Worm (Caenorhabditis elegans) whole organism, L4 larva: ENCODE results near the gene fbxo-11.2.

ENCODE experiments used
- F37D6.2 ChIP-seq: sonication (generic microtip); optimal IDR thresholded peaks from 2 replicates; lab custom pipeline; 2016; ENCODE audit warnings: mild to moderate bottlenecking, missing genetic modification characterization, missing compliant biosample characterization
- F44E2.7 ChIP-seq: fragments of 200-800 bp; sonication (Bioruptor generic); IDR thresholded peaks from 2 replicates; pipeline ENCODE4 v2.1.2; 2022; ENCODE audit warnings: missing genetic modification characterization, missing compliant biosample characterization
- F49E8.2 ChIP-seq: sonication (generic microtip); optimal IDR thresholded peaks from 2 replicates; lab custom pipeline; 2016; ENCODE audit warnings: missing compliant biosample characterization, mild to moderate bottlenecking, missing genetic modification characterization, borderline replicate concordance
- T20F7.1 ChIP-seq: fragments of 200-800 bp; sonication (Bioruptor generic); optimal IDR thresholded peaks from 2 replicates; lab custom pipeline; 2018; ENCODE audit warnings: mild to moderate bottlenecking, missing genetic modification characterization, missing compliant biosample characterization
- T26A8.4 ChIP-seq: fragments of 200-800 bp; sonication (Bioruptor generic); IDR thresholded peaks from 2 replicates; pipeline ENCODE4 v1.3.6; 2022; ENCODE audit warnings: missing genetic modification characterization, missing compliant biosample characterization
- Y105C5A.15 ChIP-seq: fragments of 200-800 bp; sonication (Bioruptor generic); IDR thresholded peaks from 2 replicates; pipeline ENCODE4 v1.3.6; 2022; ENCODE audit warnings: missing genetic modification characterization, missing compliant biosample characterization
- Y5F2A.4 ChIP-seq: fragments of 200-800 bp; sonication (Bioruptor generic); optimal IDR thresholded peaks from 2 replicates; lab custom pipeline; 2018; ENCODE audit warnings: mild to moderate bottlenecking, missing genetic modification characterization, missing compliant biosample characterization
- aha-1 ChIP-seq: fragments of 150-350 bp; peaks from one replicate; lab custom pipeline; 2014; ENCODE audit warnings: missing biosample characterization, missing genetic modification characterization
- ama-1 ChIP-seq: fragments of 150-350 bp; optimal IDR thresholded peaks from 2 replicates; lab custom pipeline; 2014; ENCODE audit warnings: inconsistent platforms, mixed read lengths
- attf-4 ChIP-seq: sonication (generic microtip); optimal IDR thresholded peaks from 3 replicates; lab custom pipeline; 2017; ENCODE audit warnings: missing biosample characterization, missing genetic modification characterization
- ceh-28 ChIP-seq: fragments of 150-350 bp; optimal IDR thresholded peaks from 2 replicates; lab custom pipeline; 2014; ENCODE audit warnings: missing biosample characterization, missing genetic modification reagents, missing genetic modification characterization
- ceh-32 ChIP-seq: sonication (generic microtip); optimal IDR thresholded peaks from 2 replicates; lab custom pipeline; 2016; ENCODE audit warnings: mild to moderate bottlenecking, missing genetic modification characterization, missing compliant biosample characterization; ENCODE audit not compliant: poor library complexity
- ceh-44 ChIP-seq: fragments of 200-800 bp; sonication (Bioruptor generic); IDR thresholded peaks from 2 replicates; pipeline ENCODE4 v1.3.6; 2022; ENCODE audit warnings: missing genetic modification reagents, missing genetic modification characterization, missing compliant biosample characterization
- ceh-62 ChIP-seq: sonication (generic microtip); optimal IDR thresholded peaks from 2 replicates; lab custom pipeline; 2017; ENCODE audit warnings: missing biosample characterization, missing genetic modification characterization
- ceh-82 ChIP-seq: sonication (generic microtip); optimal IDR thresholded peaks from 2 replicates; lab custom pipeline; 2017; ENCODE audit warnings: missing biosample characterization, missing genetic modification characterization
- ctbp-1 ChIP-seq: fragments of 200-800 bp; sonication (Bioruptor generic); IDR thresholded peaks from 2 replicates; pipeline ENCODE4 v1.3.6; 2022; ENCODE audit warnings: missing genetic modification reagents, missing genetic modification characterization, missing compliant biosample characterization
- daf-12 ChIP-seq: fragments of 150-350 bp; optimal IDR thresholded peaks from 2 replicates; lab custom pipeline; 2014; ENCODE audit warnings: missing biosample characterization, missing genetic modification reagents, missing genetic modification characterization
- daf-16 ChIP-seq, 3 experiments: sonication (generic microtip); optimal IDR thresholded peaks; 2 replicates each; lab custom pipeline; 2016 to 2017; ENCODE audit warnings: missing genetic modification characterization in 3 of 3, missing genetic modification reagents in 3 of 3, mild to moderate bottlenecking in 2 of 3, missing compliant biosample characterization in 2 of 3, missing biosample characterization in 1 of 3, moderate library complexity in 1 of 3
- daf-19 ChIP-seq: fragments of 200-800 bp; sonication (Bioruptor generic); conservative IDR thresholded peaks from 2 replicates; pipeline ENCODE4 v1.3.6; 2022; ENCODE audit warnings: missing genetic modification characterization, missing compliant biosample characterization
- daf-8 ChIP-seq: fragments of 200-800 bp; sonication (Bioruptor generic); IDR thresholded peaks from 2 replicates; pipeline ENCODE4 v1.3.6; 2022; ENCODE audit warnings: missing genetic modification characterization, missing compliant biosample characterization
- dpl-1 ChIP-seq: fragments of 150-350 bp; optimal IDR thresholded peaks from 2 replicates; lab custom pipeline; 2014; ENCODE audit warnings: missing biosample characterization, missing genetic modification reagents, missing genetic modification characterization
- dve-1 ChIP-seq: sonication (generic microtip); optimal IDR thresholded peaks from 2 replicates; lab custom pipeline; 2017; ENCODE audit warnings: antibody characterized with exemption, mild to moderate bottlenecking, missing genetic modification characterization, missing compliant biosample characterization; ENCODE audit not compliant: insufficient read depth
- egl-43 ChIP-seq: fragments of 200-800 bp; sonication (Bioruptor generic); IDR thresholded peaks from 2 replicates; pipeline ENCODE4 v1.3.6; 2022; ENCODE audit warnings: missing genetic modification reagents, missing genetic modification characterization, missing compliant biosample characterization
- fkh-10 ChIP-seq: fragments of 150-350 bp; optimal IDR thresholded peaks from 2 replicates; lab custom pipeline; 2014; ENCODE audit warnings: missing biosample characterization, missing genetic modification reagents, missing genetic modification characterization
- fos-1 ChIP-seq: fragments of 150-350 bp; optimal IDR thresholded peaks from 2 replicates; lab custom pipeline; 2014; ENCODE audit warnings: missing biosample characterization, missing genetic modification characterization
- hif-1 ChIP-seq, 2 experiments: sonication (generic microtip); optimal IDR thresholded peaks; 2 replicates each; lab custom pipeline; 2016 to 2017; ENCODE audit warnings: missing compliant biosample characterization in 2 of 2, missing genetic modification characterization in 2 of 2, missing genetic modification reagents in 2 of 2, missing genotype in 2 of 2, mild to moderate bottlenecking in 1 of 2
- lim-7 ChIP-seq: fragments of 200-800 bp; sonication (Bioruptor generic); IDR thresholded peaks from 2 replicates; pipeline ENCODE4 v1.3.6; 2022; ENCODE audit warnings: missing genetic modification characterization, missing compliant biosample characterization
- lin-15B ChIP-seq: fragments of 150-350 bp; sonication (generic microtip); optimal IDR thresholded peaks from 3 replicates; lab custom pipeline; 2014; ENCODE audit warnings: missing biosample characterization, missing genetic modification characterization
- lin-38 ChIP-seq: fragments of 200-800 bp; sonication (Bioruptor generic); IDR thresholded peaks from 2 replicates; pipeline ENCODE4 v1.3.6; 2022; ENCODE audit warnings: missing genetic modification reagents, missing genetic modification characterization, missing compliant biosample characterization
- lsy-2 ChIP-seq, 2 experiments: fragments of 150-350 bp in 1 of 2; sonication (generic microtip) in 1 of 2; optimal IDR thresholded peaks; 2 replicates each; lab custom pipeline; 2014 to 2017; ENCODE audit warnings: missing biosample characterization in 2 of 2, missing genetic modification characterization in 2 of 2
- madf-9 ChIP-seq: fragments of 200-800 bp; sonication (Bioruptor generic); conservative IDR thresholded peaks from 2 replicates; pipeline ENCODE4 v1.3.6; 2022; ENCODE audit warnings: missing genetic modification reagents, missing genetic modification characterization, missing compliant biosample characterization
- mdl-1 ChIP-seq, 2 experiments: fragments of 150-350 bp in 1 of 2; sonication (generic microtip) in 1 of 2; optimal IDR thresholded peaks; 2 replicates each; lab custom pipeline; 2014 to 2017; ENCODE audit warnings: missing biosample characterization in 2 of 2, missing genetic modification characterization in 2 of 2
- mdt-29 ChIP-seq: fragments of 200-800 bp; sonication (Bioruptor generic); IDR thresholded peaks from 2 replicates; pipeline ENCODE4 v1.3.6; 2022; ENCODE audit warnings: missing genetic modification reagents, missing genetic modification characterization, missing compliant biosample characterization
- mep-1 ChIP-seq: fragments of 150-350 bp; sonication (generic microtip); optimal IDR thresholded peaks from 3 replicates; lab custom pipeline; 2014; ENCODE audit warnings: missing biosample characterization, missing genetic modification characterization
- mes-2 ChIP-seq: sonication (generic microtip); optimal IDR thresholded peaks from 2 replicates; lab custom pipeline; 2016; ENCODE audit warnings: missing genotype, mild to moderate bottlenecking, missing genetic modification characterization, missing compliant biosample characterization; ENCODE audit not compliant: poor library complexity, severe bottlenecking
- mxl-3 ChIP-seq: fragments of 200-800 bp; sonication (Bioruptor generic); optimal IDR thresholded peaks from 2 replicates; lab custom pipeline; 2018; ENCODE audit warnings: mild to moderate bottlenecking, missing genetic modification characterization, missing compliant biosample characterization
- nhr-102 ChIP-seq: sonication (generic microtip); optimal IDR thresholded peaks from 2 replicates; lab custom pipeline; 2016; ENCODE audit warnings: mild to moderate bottlenecking, missing genetic modification characterization, moderate library complexity, missing compliant biosample characterization
- nhr-41 ChIP-seq: fragments of 200-800 bp; sonication (Bioruptor generic); IDR thresholded peaks from 2 replicates; pipeline ENCODE4 v1.3.6; 2022; ENCODE audit warnings: missing genetic modification reagents, missing genetic modification characterization, missing compliant biosample characterization
- nhr-76 ChIP-seq: fragments of 150-350 bp; optimal IDR thresholded peaks from 2 replicates; lab custom pipeline; 2014; ENCODE audit warnings: missing biosample characterization, missing genetic modification characterization
- pqm-1 ChIP-seq: sonication (generic microtip); optimal IDR thresholded peaks from 2 replicates; lab custom pipeline; 2017; ENCODE audit warnings: missing biosample characterization, missing genetic modification characterization
- rbr-2 ChIP-seq: sonication (generic microtip); optimal IDR thresholded peaks from 2 replicates; lab custom pipeline; 2016; ENCODE audit warnings: missing genotype, missing genetic modification characterization, missing compliant biosample characterization
- saeg-2 ChIP-seq: fragments of 200-800 bp; sonication (Bioruptor generic); IDR thresholded peaks from 2 replicates; pipeline ENCODE4 v1.3.6; 2022; ENCODE audit warnings: missing genetic modification reagents, missing genetic modification characterization, missing compliant biosample characterization
- sdz-12 ChIP-seq: fragments of 200-800 bp; sonication (Bioruptor generic); optimal IDR thresholded peaks from 2 replicates; lab custom pipeline; 2018; ENCODE audit warnings: mild to moderate bottlenecking, missing genetic modification characterization, missing compliant biosample characterization
- skn-1 ChIP-seq: fragments of 150-350 bp; optimal IDR thresholded peaks from 2 replicates; lab custom pipeline; 2014; ENCODE audit warnings: missing biosample characterization, missing genetic modification characterization
- unc-130 ChIP-seq: sonication (generic microtip); optimal IDR thresholded peaks from 2 replicates; lab custom pipeline; 2016; ENCODE audit warnings: missing genetic modification reagents, missing genetic modification characterization, missing compliant biosample characterization
- unc-39 ChIP-seq: sonication (generic microtip); optimal IDR thresholded peaks from 2 replicates; lab custom pipeline; 2017; ENCODE audit warnings: missing biosample characterization, missing genetic modification characterization
- unc-62 ChIP-seq, 3 experiments: fragments of 150-350 bp in 1 of 3; sonication (generic microtip); optimal IDR thresholded peaks in 2 of 3; peaks in 1 of 3; 1 replicate in 1 of 3; 2 replicates in 2 of 3; lab custom pipeline; 2014 to 2017; ENCODE audit warnings: missing biosample characterization in 3 of 3, missing genetic modification characterization in 3 of 3, missing genetic modification reagents in 3 of 3, missing genotype in 1 of 3
- zag-1 ChIP-seq: fragments of 150-350 bp; optimal IDR thresholded peaks from 2 replicates; lab custom pipeline; 2014; ENCODE audit warnings: missing biosample characterization, missing genetic modification characterization
- zfp-3 ChIP-seq: fragments of 200-800 bp; sonication (Bioruptor generic); conservative IDR thresholded peaks from 2 replicates; pipeline ENCODE4 v1.3.6; 2022; ENCODE audit warnings: missing genetic modification reagents, missing genetic modification characterization, missing compliant biosample characterization
- zip-11 ChIP-seq: fragments of 200-800 bp; sonication (Bioruptor generic); IDR thresholded peaks from 2 replicates; pipeline ENCODE4 v1.3.6; 2022; ENCODE audit warnings: missing genetic modification characterization, missing compliant biosample characterization
- ztf-7 ChIP-seq: fragments of 150-350 bp; optimal IDR thresholded peaks from 2 replicates; lab custom pipeline; 2014; ENCODE audit warnings: missing biosample characterization, missing genetic modification characterization

Gene fbxo-11.2

ce11 chrIII:1037173-1037572 is 15.9 kb downstream of the fbxo-11.2 start, which contains the start of the genes chin-1 and BE0003N10.1 (continued):
- TF ChIP-seq lim-7 (no peak), Y5F2A.4 (GFP tag; lab: Kevin White, UChicago) (no peak), daf-8 (no peak), fkh-10 (GFP tag; lab: Kevin White, UChicago) (peak; percentile 5), nhr-102 (tag; lab: Kevin White, UChicago) (peak; percentile 7), skn-1 (no peak), egl-43 (GFP tag; lab: Robert Waterston, UW) (no peak), sdz-12 (GFP tag; lab: Kevin White, UChicago) (no peak), daf-12 (tag; lab: Kevin White, UChicago) (no peak), saeg-2 (GFP tag; lab: Robert Waterston, UW) (no peak), ztf-7 (tag; lab: Kevin White, UChicago) (no peak), ceh-28 (tag; lab: Kevin White, UChicago) (no peak), fos-1 (no peak), unc-62 (GFP tag; optimal IDR thresholded peaks at IDR 0.05 in 1 of 2; lab: Kevin White, UChicago) (no peak), unc-62 (tag; optimal IDR thresholded peaks at IDR 0.05; lab: Kevin White, UChicago) (no peak), lin-38 (GFP tag; lab: Robert Waterston, UW) (peak; percentile 66), zip-11 (GFP tag; lab: Robert Waterston, UW) (no peak), mxl-3 (GFP tag; lab: Kevin White, UChicago) (no peak), pqm-1 (tag; lab: Kevin White, UChicago) (no peak), daf-19 (GFP tag; lab: Robert Waterston, UW) (no peak), zfp-3 (GFP tag; lab: Robert Waterston, UW) (no peak), dpl-1 (GFP tag; lab: Kevin White, UChicago) (peak; percentile 64), T26A8.4 (GFP tag; lab: Robert Waterston, UW) (no peak), lin-15B (tag; lab: Kevin White, UChicago) (no peak), hif-1 (tag; optimal IDR thresholded peaks at IDR 0.05; lab: Kevin White, UChicago) (no peak), dve-1 (tag; lab: Kevin White, UChicago) (peak; percentile 37), ama-1 (lab: Kevin White, UChicago) (no peak), nhr-76 (tag; lab: Kevin White, UChicago) (no peak), mep-1 (tag; lab: Kevin White, UChicago) (peak; percentile 3), madf-9 (no peak), F37D6.2 (tag; lab: Kevin White, UChicago) (no peak), ceh-44 (GFP tag; lab: Robert Waterston, UW) (no peak), F49E8.2 (no peak), ceh-62 (tag; lab: Kevin White, UChicago) (no peak), mdl-1 (tag; optimal IDR thresholded peaks at IDR 0.05; lab: Kevin White, UChicago) (no peak), Y105C5A.15 (GFP tag; lab: Robert Waterston, UW) (no peak), ceh-32 (no peak), ctbp-1 (GFP tag; lab: Robert Waterston, UW) (no peak), F44E2.7 (no peak), zag-1 (tag; lab: Kevin White, UChicago) (no peak), lsy-2 (tag; optimal IDR thresholded peaks at IDR 0.05; lab: Kevin White, UChicago) (peak in 1 of 2 experiments; percentile 76), aha-1 (tag; lab: Kevin White, UChicago) (no peak), ceh-82 (tag; lab: Kevin White, UChicago) (no peak), unc-39 (tag; lab: Kevin White, UChicago) (no peak), unc-130 (GFP tag; lab: Kevin White, UChicago) (no peak), mdt-29 (GFP tag; lab: Robert Waterston, UW) (no peak), attf-4 (no peak), daf-16 (GFP tag; optimal IDR thresholded peaks at IDR 0.05; lab: Kevin White, UChicago) (no peak), daf-16 (tag; optimal IDR thresholded peaks at IDR 0.05; lab: Kevin White, UChicago) (peak; percentile 36), rbr-2 (peak; percentile 12), T20F7.1 (GFP tag; lab: Kevin White, UChicago) (no peak), mes-2 (peak; percentile 63), nhr-41 (no peak)
